Worm (Caenorhabditis elegans) whole organism, L4 larva: ENCODE results near the gene F58B4.3.
A peak's percentile ranks its signal among the peaks of the same experiment; 100 is the strongest.

Experiments
- F10B5.3 ChIP-seq: sonication (generic microtip); optimal IDR thresholded peaks from 2 replicates; lab custom pipeline; 2016; ENCODE audit warnings: mild to moderate bottlenecking, missing genetic modification characterization, missing compliant biosample characterization
- F37D6.2 ChIP-seq: sonication (generic microtip); optimal IDR thresholded peaks from 2 replicates; lab custom pipeline; 2016; ENCODE audit warnings: mild to moderate bottlenecking, missing genetic modification characterization, missing compliant biosample characterization
- R02D3.7 ChIP-seq: fragments of 150-350 bp; sonication (generic microtip); optimal IDR thresholded peaks from 3 replicates; lab custom pipeline; 2014; ENCODE audit warnings: missing biosample characterization, missing genetic modification characterization
- T20F7.1 ChIP-seq: fragments of 200-800 bp; sonication (Bioruptor generic); optimal IDR thresholded peaks from 2 replicates; lab custom pipeline; 2018; ENCODE audit warnings: mild to moderate bottlenecking, missing genetic modification characterization, missing compliant biosample characterization
- T26A8.4 ChIP-seq: fragments of 200-800 bp; sonication (Bioruptor generic); IDR thresholded peaks from 2 replicates; pipeline ENCODE4 v1.3.6; 2022; ENCODE audit warnings: missing genetic modification characterization, missing compliant biosample characterization
- Y48G9A.11 ChIP-seq: fragments of 200-800 bp; sonication (Bioruptor generic); IDR thresholded peaks from 2 replicates; pipeline ENCODE4 v1.3.6; 2022; ENCODE audit warnings: missing genetic modification reagents, missing genetic modification characterization, missing compliant biosample characterization
- aha-1 ChIP-seq: fragments of 150-350 bp; peaks from one replicate; lab custom pipeline; 2014; ENCODE audit warnings: missing biosample characterization, missing genetic modification characterization
- arid-1 ChIP-seq: fragments of 200-800 bp; sonication (Bioruptor generic); conservative IDR thresholded peaks from 2 replicates; pipeline ENCODE4 v1.3.6; 2022; ENCODE audit warnings: missing genetic modification reagents, missing genetic modification characterization, missing compliant biosample characterization
- attf-4 ChIP-seq: sonication (generic microtip); optimal IDR thresholded peaks from 3 replicates; lab custom pipeline; 2017; ENCODE audit warnings: missing biosample characterization, missing genetic modification characterization
- ceh-28 ChIP-seq: fragments of 150-350 bp; optimal IDR thresholded peaks from 2 replicates; lab custom pipeline; 2014; ENCODE audit warnings: missing biosample characterization, missing genetic modification reagents, missing genetic modification characterization
- ceh-62 ChIP-seq: sonication (generic microtip); optimal IDR thresholded peaks from 2 replicates; lab custom pipeline; 2017; ENCODE audit warnings: missing biosample characterization, missing genetic modification characterization
- ces-1 ChIP-seq: fragments of 150-350 bp; sonication (generic microtip); optimal IDR thresholded peaks from 4 replicates; lab custom pipeline; 2014; ENCODE audit warnings: missing biosample characterization, missing genetic modification reagents, missing genetic modification characterization
- daf-16 ChIP-seq, 3 experiments: sonication (generic microtip); optimal IDR thresholded peaks; 2 replicates each; lab custom pipeline; 2016 to 2017; ENCODE audit warnings: missing genetic modification characterization in 3 of 3, missing genetic modification reagents in 3 of 3, mild to moderate bottlenecking in 2 of 3, missing compliant biosample characterization in 2 of 3, missing biosample characterization in 1 of 3, moderate library complexity in 1 of 3
- daf-19 ChIP-seq: fragments of 200-800 bp; sonication (Bioruptor generic); conservative IDR thresholded peaks from 2 replicates; pipeline ENCODE4 v1.3.6; 2022; ENCODE audit warnings: missing genetic modification characterization, missing compliant biosample characterization
- dmd-6 ChIP-seq: fragments of 200-800 bp; sonication (Bioruptor generic); IDR thresholded peaks from 2 replicates; pipeline ENCODE4 v1.3.6; 2022; ENCODE audit warnings: missing genetic modification reagents, missing genetic modification characterization, missing compliant biosample characterization
- dpl-1 ChIP-seq: fragments of 150-350 bp; optimal IDR thresholded peaks from 2 replicates; lab custom pipeline; 2014; ENCODE audit warnings: missing biosample characterization, missing genetic modification reagents, missing genetic modification characterization
- dve-1 ChIP-seq: sonication (generic microtip); optimal IDR thresholded peaks from 2 replicates; lab custom pipeline; 2017; ENCODE audit warnings: antibody characterized with exemption, mild to moderate bottlenecking, missing genetic modification characterization, missing compliant biosample characterization; ENCODE audit not compliant: insufficient read depth
- hlh-11 ChIP-seq: fragments of 200-800 bp; sonication (Bioruptor generic); optimal IDR thresholded peaks from 2 replicates; lab custom pipeline; 2018; ENCODE audit warnings: mild to moderate bottlenecking, missing genetic modification characterization, missing compliant biosample characterization
- hlh-30 ChIP-seq: sonication (generic microtip); optimal IDR thresholded peaks from 2 replicates; lab custom pipeline; 2017; ENCODE audit warnings: antibody characterized with exemption, mild to moderate bottlenecking, missing genetic modification characterization, missing compliant biosample characterization; ENCODE audit not compliant: insufficient read depth
- lin-15B ChIP-seq: fragments of 150-350 bp; sonication (generic microtip); optimal IDR thresholded peaks from 3 replicates; lab custom pipeline; 2014; ENCODE audit warnings: missing biosample characterization, missing genetic modification characterization
- lin-29 ChIP-seq: fragments of 200-800 bp; sonication (Bioruptor generic); IDR thresholded peaks from 2 replicates; pipeline ENCODE4 v1.3.6; 2022; ENCODE audit warnings: missing genetic modification reagents, missing genetic modification characterization, missing compliant biosample characterization
- madf-5 ChIP-seq, 2 experiments: fragments of 200-800 bp; sonication (Bioruptor generic); IDR thresholded peaks; 2 replicates each; pipeline ENCODE4 v1.3.6; 2022; ENCODE audit warnings: missing compliant biosample characterization in 2 of 2, missing genetic modification characterization in 2 of 2
- madf-9 ChIP-seq: fragments of 200-800 bp; sonication (Bioruptor generic); conservative IDR thresholded peaks from 2 replicates; pipeline ENCODE4 v1.3.6; 2022; ENCODE audit warnings: missing genetic modification reagents, missing genetic modification characterization, missing compliant biosample characterization
- mdl-1 ChIP-seq, 2 experiments: fragments of 150-350 bp in 1 of 2; sonication (generic microtip) in 1 of 2; optimal IDR thresholded peaks; 2 replicates each; lab custom pipeline; 2014 to 2017; ENCODE audit warnings: missing biosample characterization in 2 of 2, missing genetic modification characterization in 2 of 2
- mes-2 ChIP-seq: sonication (generic microtip); optimal IDR thresholded peaks from 2 replicates; lab custom pipeline; 2016; ENCODE audit warnings: missing genotype, mild to moderate bottlenecking, missing genetic modification characterization, missing compliant biosample characterization; ENCODE audit not compliant: poor library complexity, severe bottlenecking
- mxl-2 ChIP-seq: fragments of 200-800 bp; sonication (Bioruptor generic); conservative IDR thresholded peaks from 2 replicates; pipeline ENCODE4 v1.3.6; 2022; ENCODE audit warnings: missing genetic modification reagents, missing genetic modification characterization, missing compliant biosample characterization
- mxl-3 ChIP-seq: fragments of 200-800 bp; sonication (Bioruptor generic); optimal IDR thresholded peaks from 2 replicates; lab custom pipeline; 2018; ENCODE audit warnings: mild to moderate bottlenecking, missing genetic modification characterization, missing compliant biosample characterization
- nhr-10 ChIP-seq: fragments of 150-350 bp; optimal IDR thresholded peaks from 2 replicates; lab custom pipeline; 2014; ENCODE audit warnings: missing biosample characterization, missing genetic modification characterization
- nhr-102 ChIP-seq: sonication (generic microtip); optimal IDR thresholded peaks from 2 replicates; lab custom pipeline; 2016; ENCODE audit warnings: mild to moderate bottlenecking, missing genetic modification characterization, moderate library complexity, missing compliant biosample characterization
- nhr-11 ChIP-seq: fragments of 150-350 bp; optimal IDR thresholded peaks from 2 replicates; lab custom pipeline; 2014; ENCODE audit warnings: missing biosample characterization, missing genetic modification characterization
- nhr-111 ChIP-seq: fragments of 200-800 bp; sonication (Bioruptor generic); optimal IDR thresholded peaks from 2 replicates; lab custom pipeline; 2018; ENCODE audit warnings: mild to moderate bottlenecking, missing genetic modification characterization, missing compliant biosample characterization
- nhr-237 ChIP-seq: sonication (generic microtip); optimal IDR thresholded peaks from 2 replicates; lab custom pipeline; 2017; ENCODE audit warnings: missing biosample characterization, missing genetic modification characterization
- nhr-28 ChIP-seq: fragments of 150-350 bp; optimal IDR thresholded peaks from 2 replicates; lab custom pipeline; 2014; ENCODE audit warnings: missing biosample characterization, missing genetic modification characterization
- nhr-41 ChIP-seq: fragments of 200-800 bp; sonication (Bioruptor generic); IDR thresholded peaks from 2 replicates; pipeline ENCODE4 v1.3.6; 2022; ENCODE audit warnings: missing genetic modification reagents, missing genetic modification characterization, missing compliant biosample characterization
- nhr-48 ChIP-seq: sonication (generic microtip); optimal IDR thresholded peaks from 2 replicates; lab custom pipeline; 2016; ENCODE audit warnings: mild to moderate bottlenecking, missing genetic modification characterization, missing compliant biosample characterization
- nhr-6 ChIP-seq: fragments of 150-350 bp; optimal IDR thresholded peaks from 2 replicates; lab custom pipeline; 2014; ENCODE audit warnings: missing biosample characterization, missing genetic modification characterization
- nhr-77 ChIP-seq: fragments of 150-350 bp; optimal IDR thresholded peaks from 2 replicates; lab custom pipeline; 2014; ENCODE audit warnings: missing biosample characterization, missing genetic modification characterization
- php-3 ChIP-seq: fragments of 200-800 bp; sonication (Bioruptor generic); IDR thresholded peaks from 2 replicates; pipeline ENCODE4 v1.3.6; 2022; ENCODE audit warnings: missing genetic modification reagents, missing genetic modification characterization, missing compliant biosample characterization
- pqm-1 ChIP-seq: sonication (generic microtip); optimal IDR thresholded peaks from 2 replicates; lab custom pipeline; 2017; ENCODE audit warnings: missing biosample characterization, missing genetic modification characterization
- rbr-2 ChIP-seq: sonication (generic microtip); optimal IDR thresholded peaks from 2 replicates; lab custom pipeline; 2016; ENCODE audit warnings: missing genotype, missing genetic modification characterization, missing compliant biosample characterization
- snpc-1.2 ChIP-seq: fragments of 200-800 bp; sonication (Bioruptor generic); IDR thresholded peaks from 2 replicates; pipeline ENCODE4 v1.3.6; 2022; ENCODE audit warnings: missing genetic modification reagents, missing genetic modification characterization, missing compliant biosample characterization
- tra-1 ChIP-seq: fragments of 200-800 bp; sonication (Bioruptor generic); IDR thresholded peaks from 2 replicates; pipeline ENCODE4 v1.3.6; 2022; ENCODE audit warnings: missing genetic modification reagents, missing genetic modification characterization, missing compliant biosample characterization
- zag-1 ChIP-seq: fragments of 150-350 bp; optimal IDR thresholded peaks from 2 replicates; lab custom pipeline; 2014; ENCODE audit warnings: missing biosample characterization, missing genetic modification characterization
- zfp-2 ChIP-seq: sonication (generic microtip); optimal IDR thresholded peaks from 2 replicates; lab custom pipeline; 2016; ENCODE audit warnings: mild to moderate bottlenecking, missing genetic modification characterization, missing compliant biosample characterization
- zfp-3 ChIP-seq: fragments of 200-800 bp; sonication (Bioruptor generic); conservative IDR thresholded peaks from 2 replicates; pipeline ENCODE4 v1.3.6; 2022; ENCODE audit warnings: missing genetic modification reagents, missing genetic modification characterization, missing compliant biosample characterization

Gene F58B4.3

ce11 chrV:10925658-10926057, 4.0 kb upstream of the F58B4.3 start (continued):
- TF ChIP-seq zag-1 (tag; lab: Kevin White, UChicago): no peak
- TF ChIP-seq nhr-41 (GFP tag; lab: Robert Waterston, UW): no peak
- TF ChIP-seq mxl-2 (GFP tag; lab: Robert Waterston, UW): no peak

ce11 chrV:10931189-10931588, 1.6 kb downstream of the F58B4.3 start, which contains the start of gene scvp-1:
scvp-1 (minus strand) TSS chrV:10931289.
- no peak for TF ChIP-seq madf-5 (GFP tag; IDR thresholded peaks at IDR 0.05; lab: Robert Waterston, UW)
- no peak for TF ChIP-seq nhr-111 (GFP tag; lab: Kevin White, UChicago)
- TF ChIP-seq madf-9 (GFP tag; lab: Robert Waterston, UW): no peak
- no peak for TF ChIP-seq rbr-2 (tag; lab: Kevin White, UChicago)
- TF ChIP-seq R02D3.7: no peak
- TF ChIP-seq nhr-77 (tag; lab: Kevin White, UChicago): no peak
- TF ChIP-seq nhr-102 (tag; lab: Kevin White, UChicago): no peak
- TF ChIP-seq mes-2 (tag; lab: Kevin White, UChicago): no peak
- TF ChIP-seq lin-15B: no peak
- TF ChIP-seq attf-4 (tag; lab: Kevin White, UChicago): no peak
- TF ChIP-seq dpl-1 (GFP tag; lab: Kevin White, UChicago): no peak
- TF ChIP-seq hlh-11: no peak
- TF ChIP-seq F10B5.3: no peak

ce11 chrV:10932411-10932810, 2.8 kb downstream of the F58B4.3 start, which contains the start of gene F58B4.5:
F58B4.5 (plus strand) TSS chrV:10932693.
- no peak for TF ChIP-seq daf-16 (GFP tag; optimal IDR thresholded peaks at IDR 0.05; lab: Kevin White, UChicago)
- peak; percentile 49 for TF ChIP-seq daf-16 (tag; optimal IDR thresholded peaks at IDR 0.05; lab: Kevin White, UChicago)
- no peak for TF ChIP-seq ceh-62 (tag; lab: Kevin White, UChicago)
- peak; percentile 73 for TF ChIP-seq hlh-11
- TF ChIP-seq daf-19 (GFP tag; lab: Robert Waterston, UW): no peak
- TF ChIP-seq mxl-3 (GFP tag; lab: Kevin White, UChicago): peak; percentile 32
- TF ChIP-seq aha-1 (tag; lab: Kevin White, UChicago): peak; percentile 61
- peak; percentile 7 for TF ChIP-seq nhr-48 (tag; lab: Kevin White, UChicago)
- peak; percentile 89 for TF ChIP-seq dmd-6 (GFP tag; lab: Robert Waterston, UW)
- TF ChIP-seq pqm-1 (tag; lab: Kevin White, UChicago): peak; percentile 89
- no peak for TF ChIP-seq Y48G9A.11
- TF ChIP-seq T20F7.1 (GFP tag; lab: Kevin White, UChicago): peak; percentile 14
- TF ChIP-seq mes-2 (tag; lab: Kevin White, UChicago): no peak
- TF ChIP-seq hlh-30 (tag; lab: Kevin White, UChicago): peak; percentile 17
- TF ChIP-seq nhr-102 (tag; lab: Kevin White, UChicago): peak; percentile 3
- peak in 1 of 2 experiments; percentile 57 for TF ChIP-seq mdl-1 (tag; optimal IDR thresholded peaks at IDR 0.05; lab: Kevin White, UChicago)
- TF ChIP-seq zfp-3 (GFP tag; lab: Robert Waterston, UW): no peak
- TF ChIP-seq nhr-11 (tag; lab: Kevin White, UChicago): no peak
- TF ChIP-seq ces-1: no peak
- peak; percentile 34 for TF ChIP-seq nhr-28 (tag; lab: Kevin White, UChicago)
- TF ChIP-seq, all 104 proteins: peak for 12

- TF ChIP-seq hlh-30 (tag; lab: Kevin White, UChicago) (no peak), nhr-10 (tag; lab: Kevin White, UChicago) (peak; percentile 3), dve-1 (peak; percentile 74), tra-1 (GFP tag; lab: Robert Waterston, UW) (no peak), ceh-28 (no peak), arid-1 (no peak), F37D6.2 (tag; lab: Kevin White, UChicago) (no peak), nhr-237 (tag; lab: Kevin White, UChicago) (no peak), dmd-6 (GFP tag; lab: Robert Waterston, UW) (peak; percentile 59), T26A8.4 (no peak), pqm-1 (tag; lab: Kevin White, UChicago) (peak; percentile 89), nhr-28 (tag; lab: Kevin White, UChicago) (peak; percentile 84), nhr-102 (tag; lab: Kevin White, UChicago) (no peak), php-3 (GFP tag; lab: Robert Waterston, UW) (peak; percentile 89), nhr-77 (tag; lab: Kevin White, UChicago) (peak; percentile 8), daf-16 (GFP tag; optimal IDR thresholded peaks at IDR 0.05; lab: Kevin White, UChicago) (no peak), daf-16 (tag; optimal IDR thresholded peaks at IDR 0.05; lab: Kevin White, UChicago) (peak; percentile 52), snpc-1.2 (GFP tag; lab: Robert Waterston, UW) (no peak), lin-29 (GFP tag; lab: Robert Waterston, UW) (no peak), nhr-6 (tag; lab: Kevin White, UChicago) (no peak), zfp-2 (tag; lab: Kevin White, UChicago) (no peak)
Observed at ce11 chrV:10936681-10937080, 7.1 kb downstream of the F58B4.3 start, which contains the start of gene F17C11.12. F17C11.12 (minus strand) TSS chrV:10936920.
